Worm (Caenorhabditis elegans) whole organism, L1 larva: Measurements from ENCODE around the gene ubc-21.

Source experiments
- F16B12.6 ChIP-seq: fragments of 150-350 bp; optimal IDR thresholded peaks from 2 replicates; lab custom pipeline; 2014; ENCODE audit warnings: missing biosample characterization, missing genetic modification characterization
- ama-1 ChIP-seq: fragments of 150-350 bp; optimal IDR thresholded peaks from 2 replicates; lab custom pipeline; 2014
- ceh-63 ChIP-seq: fragments of 200-800 bp; sonication (Bioruptor generic); optimal IDR thresholded peaks from 2 replicates; lab custom pipeline; 2018; ENCODE audit warnings: mild to moderate bottlenecking, missing genetic modification characterization, missing compliant biosample characterization
- ces-1 ChIP-seq: fragments of 150-350 bp; optimal IDR thresholded peaks from 2 replicates; lab custom pipeline; 2014; ENCODE audit warnings: missing biosample characterization, missing genetic modification reagents, missing genetic modification characterization
- egl-27 ChIP-seq, 2 experiments: fragments of 150-350 bp in 1 of 2; sonication (generic microtip); optimal IDR thresholded peaks; 3 replicates each; lab custom pipeline; 2017 to 2018; ENCODE audit warnings: missing biosample characterization in 2 of 2, missing genetic modification characterization in 2 of 2, missing genetic modification reagents in 2 of 2
- fkh-10 ChIP-seq: sonication (generic microtip); optimal IDR thresholded peaks from 2 replicates; lab custom pipeline; 2017; ENCODE audit warnings: missing biosample characterization, missing genetic modification reagents, missing genetic modification characterization
- swsn-7 ChIP-seq: sonication (generic microtip); optimal IDR thresholded peaks from 2 replicates; lab custom pipeline; 2016; ENCODE audit warnings: missing genetic modification characterization, missing compliant biosample characterization

DNA sequence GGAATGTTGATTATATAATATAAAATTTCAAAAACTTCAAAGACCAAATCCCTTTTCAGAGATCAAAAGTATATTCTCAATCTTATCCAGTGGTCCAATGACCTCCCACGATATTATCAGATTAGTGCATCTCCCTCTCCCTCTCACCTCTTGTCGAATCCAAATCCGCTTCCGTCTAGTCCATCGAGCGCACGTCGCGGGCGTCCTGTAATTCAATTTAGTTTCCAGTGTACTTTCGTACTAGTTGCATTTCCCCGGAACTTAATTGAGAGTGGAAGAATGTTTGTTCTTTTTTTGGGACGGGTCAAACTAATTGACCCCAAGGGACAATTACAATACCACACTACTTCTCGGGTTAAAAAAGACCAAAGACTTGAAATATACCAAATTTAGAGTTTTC, 49.4 kb downstream of the ubc-21 start:
- TF ChIP-seq ceh-63 (GFP tag; lab: Kevin White, UChicago) (no peak), ces-1 (GFP tag; lab: Kevin White, UChicago) (peak; percentile 8), egl-27 (tag; optimal IDR thresholded peaks at IDR 0.05; lab: Kevin White, UChicago) (no peak), fkh-10 (peak; percentile 13), F16B12.6 (tag; lab: Kevin White, UChicago) (no peak), ama-1 (lab: Kevin White, UChicago) (no peak), swsn-7 (tag; lab: Kevin White, UChicago) (peak; percentile 2)
